Worm (Caenorhabditis elegans) whole organism, L2 larva: Measurements from ENCODE around the gene ZK757.10.

Source experiments
- ceh-82 ChIP-seq: fragments of 150-350 bp; optimal IDR thresholded peaks from 2 replicates; lab custom pipeline; 2014; ENCODE audit warnings: missing biosample characterization, missing genetic modification characterization
- nhr-25 ChIP-seq: fragments of 150-350 bp; sonication (generic microtip); optimal IDR thresholded peaks from 3 replicates; lab custom pipeline; 2014; ENCODE audit warnings: missing biosample characterization, missing genetic modification characterization
- skn-1 ChIP-seq: sonication (generic microtip); optimal IDR thresholded peaks from 2 replicates; lab custom pipeline; 2017; ENCODE audit warnings: missing biosample characterization, missing genetic modification characterization
- zag-1 ChIP-seq: fragments of 150-350 bp; optimal IDR thresholded peaks from 2 replicates; lab custom pipeline; 2014; ENCODE audit warnings: missing biosample characterization, missing genetic modification characterization

DNA sequence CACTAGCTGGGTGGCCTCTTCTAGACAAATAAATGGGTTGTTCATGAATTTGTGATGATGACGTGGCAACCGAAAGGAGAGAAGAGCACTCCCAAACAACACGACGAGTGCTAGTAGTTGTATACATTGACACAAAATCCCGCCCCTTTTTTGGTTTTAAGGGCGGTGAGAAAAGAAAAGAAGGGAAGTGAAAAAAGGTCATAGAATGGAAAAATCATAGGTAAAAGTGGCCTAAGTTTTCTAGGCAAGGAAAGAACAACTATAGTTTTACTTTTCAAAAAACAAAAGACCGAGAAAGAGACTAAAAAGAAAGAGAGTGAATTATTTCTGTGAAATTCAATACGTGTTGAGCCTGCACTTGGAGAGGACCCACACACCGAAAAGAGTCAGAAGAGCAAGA, 1.8 kb downstream of the ZK757.10 start, which contains the start of gene ZK757.2:
- TF ChIP-seq zag-1 (tag; lab: Kevin White, UChicago) (no peak), nhr-25 (tag; lab: Kevin White, UChicago) (no peak), ceh-82 (tag; lab: Kevin White, UChicago) (no peak), skn-1 (tag; lab: Kevin White, UChicago) (no peak)
